Fruit fly (Drosophila melanogaster): ENCODE results near the gene GstD1.

dm6 chr3R:12372800-12373199 lies 3.7 kb upstream of the GstD1 start, which contains the start of gene GstD3:
- TF ChIP-seq h (optimal IDR thresholded peaks at IDR 0.05) (no peak), ttk (optimal IDR thresholded peaks at IDR 0.05) (no peak)

Data from Kc167 (cell line).